Fruit fly (Drosophila melanogaster) whole organism, pupa: ENCODE data around the gene CG8960.

Experiments
- CG10348 ChIP-seq: fragments of 200-800 bp; sonication (Bioruptor generic); IDR thresholded peaks from 2 replicates; pipeline ENCODE4 v1.3.6; 2022; ENCODE audit warnings: missing biosample characterization, missing genetic modification characterization
- CG12605 ChIP-seq: fragments of 200-800 bp; sonication (Bioruptor generic); IDR thresholded peaks from 2 replicates; pipeline ENCODE4 v1.3.6; 2022; ENCODE audit warnings: missing biosample characterization, missing genetic modification characterization
- CG13204 ChIP-seq: fragments of 200-800 bp; sonication (Bioruptor generic); optimal IDR thresholded peaks from 2 replicates; lab custom pipeline; 2018; ENCODE audit warnings: missing biosample characterization, mild to moderate bottlenecking, missing genetic modification characterization, moderate library complexity
- CG14655 ChIP-seq: fragments of 200-800 bp; sonication (Bioruptor generic); optimal IDR thresholded peaks from 3 replicates; lab custom pipeline; 2017; ENCODE audit warnings: mild to moderate bottlenecking, missing biosample characterization, missing genetic modification reagents, missing genetic modification characterization
- CG15710 ChIP-seq: fragments of 200-800 bp; sonication (Bioruptor generic); optimal IDR thresholded peaks from 2 replicates; lab custom pipeline; 2018; ENCODE audit warnings: missing biosample characterization, mild to moderate bottlenecking, missing genetic modification characterization, moderate library complexity
- CG17806 ChIP-seq: fragments of 200-800 bp; sonication (Bioruptor generic); optimal IDR thresholded peaks from 2 replicates; lab custom pipeline; 2018; ENCODE audit warnings: missing biosample characterization, mild to moderate bottlenecking, missing genetic modification characterization, moderate library complexity
- CG32121 ChIP-seq: fragments of 200-800 bp; sonication (Bioruptor generic); IDR thresholded peaks from 2 replicates; pipeline ENCODE4 v1.3.6; 2022; ENCODE audit warnings: missing biosample characterization, missing genetic modification characterization
- CG34367 ChIP-seq: fragments of 200-800 bp; sonication (Bioruptor generic); optimal IDR thresholded peaks from 2 replicates; lab custom pipeline; 2018; ENCODE audit warnings: missing biosample characterization, mild to moderate bottlenecking, missing genetic modification characterization
- CG4496 ChIP-seq: fragments of 200-800 bp; sonication (Bioruptor generic); IDR thresholded peaks from 3 replicates; pipeline ENCODE4 v1.3.6; 2022; ENCODE audit warnings: missing biosample characterization, missing genetic modification characterization
- CG8159 ChIP-seq: fragments of 200-800 bp; sonication (Bioruptor generic); optimal IDR thresholded peaks from 3 replicates; lab custom pipeline; 2018; ENCODE audit warnings: missing biosample characterization, mild to moderate bottlenecking, missing genetic modification characterization, moderate library complexity
- CG8301 ChIP-seq: fragments of 200-800 bp; sonication (Bioruptor generic); optimal IDR thresholded peaks from 2 replicates; lab custom pipeline; 2018; ENCODE audit warnings: missing biosample characterization, mild to moderate bottlenecking, missing genetic modification characterization
- CG9948 ChIP-seq: fragments of 200-800 bp; sonication (Bioruptor generic); optimal IDR thresholded peaks from 2 replicates; lab custom pipeline; 2018; ENCODE audit warnings: missing biosample characterization, mild to moderate bottlenecking, missing genetic modification characterization, moderate library complexity
- D1 ChIP-seq: fragments of 200-800 bp; sonication (Bioruptor generic); optimal IDR thresholded peaks from 2 replicates; lab custom pipeline; 2018; ENCODE audit warnings: missing biosample characterization, mild to moderate bottlenecking, missing genetic modification characterization, moderate library complexity
- EcR ChIP-seq: fragments of 200-800 bp; sonication (Bioruptor generic); optimal IDR thresholded peaks from 3 replicates; lab custom pipeline; 2019; ENCODE audit warnings: missing biosample characterization, missing genetic modification characterization, mild to moderate bottlenecking, moderate library complexity, missing genetic modification reagents
- Ets98B ChIP-seq: fragments of 200-800 bp; sonication (Bioruptor generic); IDR thresholded peaks from 2 replicates; pipeline ENCODE4 v1.3.6; 2022; ENCODE audit warnings: missing biosample characterization, missing genetic modification characterization
- Pif1A ChIP-seq: fragments of 200-800 bp; sonication (Bioruptor generic); optimal IDR thresholded peaks from 3 replicates; lab custom pipeline; 2016; ENCODE audit warnings: missing biosample characterization, missing genetic modification characterization
- Pif1B ChIP-seq: fragments of 200-800 bp; sonication (Bioruptor generic); optimal IDR thresholded peaks from 3 replicates; lab custom pipeline; 2016; ENCODE audit warnings: missing biosample characterization, missing genetic modification characterization
- Snoo ChIP-seq: fragments of 200-800 bp; sonication (Bioruptor generic); optimal IDR thresholded peaks from 3 replicates; lab custom pipeline; 2017; ENCODE audit warnings: missing biosample characterization, mild to moderate bottlenecking, missing genetic modification characterization, inconsistent platforms
- fd96Ca ChIP-seq: fragments of 200-800 bp; sonication (Bioruptor generic); IDR thresholded peaks from 3 replicates; pipeline ENCODE4 v1.3.6; 2022; ENCODE audit warnings: missing biosample characterization, missing genetic modification characterization
- gl ChIP-seq: fragments of 200-800 bp; sonication (Bioruptor generic); optimal IDR thresholded peaks from 2 replicates; lab custom pipeline; 2018; ENCODE audit warnings: missing biosample characterization, mild to moderate bottlenecking, missing genetic modification characterization
- rn ChIP-seq: fragments of 200-800 bp; sonication (Bioruptor generic); IDR thresholded peaks from 2 replicates; pipeline ENCODE4 v1.3.6; 2022; ENCODE audit warnings: missing biosample characterization, missing genetic modification characterization

Gene CG8960

dm6 chr3L:2163608-2164007 is 33.2 kb upstream of the CG8960 start, which contains the start of gene CG15822:
Gene CG15822 (minus strand): TSS chr3L:2163863.
- TF ChIP-seq CG15710 (tag; lab: Kevin White, UChicago) (no peak), D1 (tag; lab: Kevin White, UChicago) (no peak), CG9948 (tag; lab: Kevin White, UChicago) (no peak), CG10348 (GFP tag; lab: Robert Waterston, UW) (no peak), Ets98B (no peak), Snoo (no peak), CG4496 (GFP tag; lab: Robert Waterston, UW) (no peak)

DNA sequence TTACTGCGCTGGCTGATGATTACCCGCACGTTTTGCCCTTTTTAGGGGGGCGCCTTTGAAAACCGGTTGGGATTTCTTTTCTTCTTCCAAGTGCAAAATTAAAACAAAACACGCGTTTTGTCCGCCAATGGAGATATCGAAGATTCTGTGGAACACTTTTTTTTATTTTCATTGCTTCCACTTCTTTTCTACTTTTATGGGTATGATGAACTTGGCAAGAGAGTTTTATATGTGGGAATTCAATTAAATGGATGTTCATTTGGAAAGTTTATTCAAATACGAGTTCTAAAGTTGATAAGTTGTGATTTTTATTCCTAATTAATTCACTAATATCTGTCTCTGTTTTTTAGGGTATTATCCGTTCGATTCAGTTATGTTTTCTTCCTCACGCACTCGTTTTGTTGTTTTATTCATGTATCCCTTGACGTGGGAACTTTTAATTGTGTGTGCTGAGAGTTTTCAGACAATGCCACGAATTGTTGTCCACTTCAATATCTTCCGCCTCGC is 32.7 kb upstream of the CG8960 start:
- TF ChIP-seq fd96Ca (GFP tag; lab: Robert Waterston, UW) (no peak), CG14655 (peak; percentile 73), CG8159 (tag; lab: Kevin White, UChicago) (peak; percentile 97), rn (GFP tag; lab: Robert Waterston, UW) (peak; percentile 63; the same call in 1 of the 2 replicates), gl (peak; percentile 86), CG34367 (tag; lab: Kevin White, UChicago) (peak; percentile 78), Snoo (peak; percentile 95), CG12605 (GFP tag; lab: Robert Waterston, UW) (peak; percentile 53), CG10348 (GFP tag; lab: Robert Waterston, UW) (no peak), CG9948 (tag; lab: Kevin White, UChicago) (peak; percentile 85), CG13204 (GFP tag; lab: Kevin White, UChicago) (peak; percentile 69), EcR (GFP tag; lab: Kevin White, UChicago) (peak; percentile 74), D1 (tag; lab: Kevin White, UChicago) (peak; percentile 91), CG15710 (tag; lab: Kevin White, UChicago) (peak; percentile 90), Pif1A (GFP tag; lab: Kevin White, UChicago) (peak; percentile 86), CG17806 (tag; lab: Kevin White, UChicago) (peak; percentile 96), CG4496 (GFP tag; lab: Robert Waterston, UW) (peak; percentile 75; the same call in 2 of the 3 replicates), Pif1B (GFP tag; lab: Kevin White, UChicago) (peak; percentile 77), Ets98B (peak; percentile 44; the same call in 1 of the 2 replicates), CG8301 (tag; lab: Kevin White, UChicago) (peak; percentile 58), CG32121 (GFP tag; lab: Robert Waterston, UW) (peak; percentile 19; the same call in 1 of the 2 replicates)

DNA sequence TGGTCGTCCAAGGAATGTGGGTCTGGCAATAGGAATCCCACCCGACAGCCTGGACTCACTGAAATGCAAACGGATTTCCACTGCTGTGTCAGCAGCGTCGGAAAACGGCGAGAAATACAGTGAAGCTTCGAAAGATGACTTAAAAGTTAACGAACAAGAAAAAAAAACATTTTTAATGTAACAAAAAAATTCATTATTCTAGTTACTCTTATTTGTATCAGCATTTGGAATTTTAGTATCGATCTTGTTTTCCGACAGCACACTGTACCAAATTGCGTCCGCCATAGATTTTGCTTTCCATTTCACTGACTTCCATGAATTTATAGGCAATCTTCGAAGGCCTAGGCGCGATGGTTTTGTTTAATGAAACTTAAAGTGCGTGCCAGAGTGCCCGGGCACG is 32.0 kb upstream of the CG8960 start:
- TF ChIP-seq CG17806 (tag; lab: Kevin White, UChicago), result no peak
- TF ChIP-seq CG34367 (tag; lab: Kevin White, UChicago), result no peak
- TF ChIP-seq CG4496 (GFP tag; lab: Robert Waterston, UW), result 0 out of 3 replicates have a peak, but pooled peaks have one; percentile 52
- no peak for TF ChIP-seq CG9948 (tag; lab: Kevin White, UChicago)
- no peak for TF ChIP-seq CG32121 (GFP tag; lab: Robert Waterston, UW)
- TF ChIP-seq CG14655, result peak; percentile 35
- peak; percentile 9 for TF ChIP-seq CG8159 (tag; lab: Kevin White, UChicago)
- TF ChIP-seq D1 (tag; lab: Kevin White, UChicago), result no peak
- no peak for TF ChIP-seq CG15710 (tag; lab: Kevin White, UChicago)
- TF ChIP-seq EcR (GFP tag; lab: Kevin White, UChicago), result no peak
- TF ChIP-seq gl, result no peak
- no peak for TF ChIP-seq Snoo
- TF ChIP-seq fd96Ca (GFP tag; lab: Robert Waterston, UW), result peak; percentile 47; the same call in 1 of the 3 replicates
- TF ChIP-seq CG10348 (GFP tag; lab: Robert Waterston, UW), result no peak
- peak; percentile 54; the same call in 1 of the 2 replicates for TF ChIP-seq CG12605 (GFP tag; lab: Robert Waterston, UW)
- TF ChIP-seq rn (GFP tag; lab: Robert Waterston, UW), result no peak
- TF ChIP-seq Pif1B (GFP tag; lab: Kevin White, UChicago), result no peak
- TF ChIP-seq Pif1A (GFP tag; lab: Kevin White, UChicago), result no peak
- TF ChIP-seq CG8301 (tag; lab: Kevin White, UChicago), result peak; percentile 5
- no peak for TF ChIP-seq CG13204 (GFP tag; lab: Kevin White, UChicago)
- 0 out of 2 replicates have a peak, but pooled peaks have one; percentile 38 for TF ChIP-seq Ets98B

dm6 chr3L:2166776-2167175 is 30.0 kb upstream of the CG8960 start:
- TF ChIP-seq CG12605 (GFP tag; lab: Robert Waterston, UW), result no peak
- TF ChIP-seq CG32121 (GFP tag; lab: Robert Waterston, UW), result no peak
- no peak for TF ChIP-seq CG15710 (tag; lab: Kevin White, UChicago)
- no peak for TF ChIP-seq Ets98B
- no peak for TF ChIP-seq rn (GFP tag; lab: Robert Waterston, UW)
- no peak for TF ChIP-seq Snoo
- TF ChIP-seq CG8301 (tag; lab: Kevin White, UChicago), result no peak
- no peak for TF ChIP-seq fd96Ca (GFP tag; lab: Robert Waterston, UW)
- no peak for TF ChIP-seq CG34367 (tag; lab: Kevin White, UChicago)
- TF ChIP-seq Pif1A (GFP tag; lab: Kevin White, UChicago), result no peak
- no peak for TF ChIP-seq gl
- TF ChIP-seq D1 (tag; lab: Kevin White, UChicago), result no peak
- no peak for TF ChIP-seq CG9948 (tag; lab: Kevin White, UChicago)
- TF ChIP-seq CG10348 (GFP tag; lab: Robert Waterston, UW), result no peak
- TF ChIP-seq CG13204 (GFP tag; lab: Kevin White, UChicago), result no peak
- TF ChIP-seq EcR (GFP tag; lab: Kevin White, UChicago), result no peak
- no peak for TF ChIP-seq CG17806 (tag; lab: Kevin White, UChicago)
- TF ChIP-seq, all 21 proteins: peak for 0

- TF ChIP-seq gl, result no peak
- TF ChIP-seq Snoo, result no peak
- TF ChIP-seq Pif1B (GFP tag; lab: Kevin White, UChicago), result no peak
- TF ChIP-seq EcR (GFP tag; lab: Kevin White, UChicago), result no peak
- no peak for TF ChIP-seq rn (GFP tag; lab: Robert Waterston, UW)
- no peak for TF ChIP-seq fd96Ca (GFP tag; lab: Robert Waterston, UW)
Observed at dm6 chr3L:2168954-2169353, 27.9 kb upstream of the CG8960 start, which contains the start of gene CG15879. Gene CG15879 (minus strand): TSS chr3L:2169108.
